Fruit fly (Drosophila melanogaster): ENCODE data around the gene CG8372.

dm6 chr2L:8243903-8244302, 31.2 kb upstream of the CG8372 start, which contains the start of gene CG43057:
- no peak for TF ChIP-seq Dll (optimal IDR thresholded peaks at IDR 0.05)
- TF ChIP-seq pan (optimal IDR thresholded peaks at IDR 0.05) = no peak
- no peak for TF ChIP-seq CG8478 (optimal IDR thresholded peaks at IDR 0.05)

Data from whole organism.